Worm (Caenorhabditis elegans) whole organism, L4/young adult: ENCODE data around the gene Y51A2B.6.

Experiments
- W03F9.2 ChIP-seq: fragments of 150-350 bp; optimal IDR thresholded peaks from 2 replicates; lab custom pipeline; 2014; ENCODE audit warnings: missing biosample characterization, missing genetic modification characterization
- dao-5 ChIP-seq: sonication (generic microtip); optimal IDR thresholded peaks from 2 replicates; lab custom pipeline; 2016; ENCODE audit warnings: missing genotype, missing genetic modification characterization, moderate library complexity, missing compliant biosample characterization
- him-1 ChIP-seq: sonication (generic microtip); optimal IDR thresholded peaks from 2 replicates; lab custom pipeline; 2016; ENCODE audit warnings: missing genotype, missing genetic modification reagents, missing genetic modification characterization, missing compliant biosample characterization

- no peak for TF ChIP-seq him-1 (tag; lab: Kevin White, UChicago)
- TF ChIP-seq W03F9.2 (tag; lab: Kevin White, UChicago) = no peak
- no peak for TF ChIP-seq dao-5 (tag; lab: Kevin White, UChicago)
Measured at ce11 chrV:18364558-18364957, 29.5 kb downstream of the Y51A2B.6 start, which contains the start of gene C08E8.9.
